Worm (Caenorhabditis elegans) whole organism, L1 larva: ENCODE measurements around the gene ivns-1.

ENCODE experiments used
- C04F5.9 ChIP-seq: sonication (generic microtip); optimal IDR thresholded peaks from 2 replicates; lab custom pipeline; 2016; ENCODE audit warnings: missing genetic modification characterization, missing compliant biosample characterization
- C34B4.2 ChIP-seq: sonication (generic microtip); optimal IDR thresholded peaks from 2 replicates; lab custom pipeline; 2017; ENCODE audit warnings: mild to moderate bottlenecking, missing genetic modification characterization, missing compliant biosample characterization
- F16B12.6 ChIP-seq: fragments of 150-350 bp; optimal IDR thresholded peaks from 2 replicates; lab custom pipeline; 2014; ENCODE audit warnings: missing biosample characterization, missing genetic modification characterization
- Y116A8C.19 ChIP-seq: sonication (generic microtip); optimal IDR thresholded peaks from 2 replicates; lab custom pipeline; 2016; ENCODE audit warnings: missing compliant biosample characterization, missing genetic modification characterization, borderline replicate concordance
- aha-1 ChIP-seq: fragments of 150-350 bp; optimal IDR thresholded peaks from 2 replicates; lab custom pipeline; 2014; ENCODE audit warnings: missing biosample characterization, missing genetic modification characterization
- alr-1 ChIP-seq: fragments of 200-800 bp; sonication (Bioruptor generic); optimal IDR thresholded peaks from 2 replicates; lab custom pipeline; 2018; ENCODE audit warnings: borderline replicate concordance, mild to moderate bottlenecking, missing genetic modification characterization, missing compliant biosample characterization
- ama-1 ChIP-seq: fragments of 150-350 bp; optimal IDR thresholded peaks from 2 replicates; lab custom pipeline; 2014
- blmp-1 ChIP-seq: fragments of 150-350 bp; optimal IDR thresholded peaks from 2 replicates; lab custom pipeline; 2014; ENCODE audit warnings: missing biosample characterization, missing genetic modification characterization
- ceh-63 ChIP-seq: fragments of 200-800 bp; sonication (Bioruptor generic); optimal IDR thresholded peaks from 2 replicates; lab custom pipeline; 2018; ENCODE audit warnings: mild to moderate bottlenecking, missing genetic modification characterization, missing compliant biosample characterization
- ceh-88 ChIP-seq: fragments of 200-800 bp; sonication (Bioruptor generic); IDR thresholded peaks from 2 replicates; pipeline ENCODE4 v1.3.6; 2022; ENCODE audit warnings: missing genetic modification characterization, missing compliant biosample characterization
- ceh-90 ChIP-seq: sonication (generic microtip); optimal IDR thresholded peaks from 2 replicates; lab custom pipeline; 2016; ENCODE audit warnings: missing genetic modification characterization, missing compliant biosample characterization
- dsc-1 ChIP-seq: sonication (generic microtip); optimal IDR thresholded peaks from 2 replicates; lab custom pipeline; 2016; ENCODE audit warnings: mild to moderate bottlenecking, missing genetic modification characterization, missing compliant biosample characterization
- egl-13 ChIP-seq: sonication (generic microtip); optimal IDR thresholded peaks from 2 replicates; lab custom pipeline; 2016; ENCODE audit warnings: missing genotype, missing genetic modification reagents, missing genetic modification characterization, missing compliant biosample characterization
- egl-27 ChIP-seq, 2 experiments: fragments of 150-350 bp in 1 of 2; sonication (generic microtip); optimal IDR thresholded peaks; 3 replicates each; lab custom pipeline; 2017 to 2018; ENCODE audit warnings: missing biosample characterization in 2 of 2, missing genetic modification characterization in 2 of 2, missing genetic modification reagents in 2 of 2
- elt-2 ChIP-seq: sonication (generic microtip); optimal IDR thresholded peaks from 2 replicates; lab custom pipeline; 2016; ENCODE audit warnings: missing genetic modification characterization, mild to moderate bottlenecking, inconsistent platforms, missing compliant biosample characterization, missing genetic modification reagents
- elt-3 ChIP-seq, 6 experiments: fragments of 150-350 bp in 1 of 6; sonication (generic microtip); optimal IDR thresholded peaks; 2 replicates each; lab custom pipeline; 2017 to 2018; ENCODE audit warnings: missing biosample characterization in 6 of 6, missing genetic modification characterization in 6 of 6, inconsistent platforms in 1 of 6
- fkh-10 ChIP-seq: sonication (generic microtip); optimal IDR thresholded peaks from 2 replicates; lab custom pipeline; 2017; ENCODE audit warnings: missing biosample characterization, missing genetic modification reagents, missing genetic modification characterization
- fkh-8 ChIP-seq: sonication (generic microtip); optimal IDR thresholded peaks from 2 replicates; lab custom pipeline; 2016; ENCODE audit warnings: mild to moderate bottlenecking, missing genetic modification characterization, missing compliant biosample characterization
- fos-1 ChIP-seq: fragments of 150-350 bp; optimal IDR thresholded peaks from 2 replicates; lab custom pipeline; 2014; ENCODE audit warnings: missing biosample characterization, missing genetic modification characterization
- grh-1 ChIP-seq: fragments of 200-800 bp; sonication (Bioruptor generic); IDR thresholded peaks from 2 replicates; pipeline ENCODE4 v1.3.6; 2022; ENCODE audit warnings: missing genetic modification reagents, missing genetic modification characterization, missing compliant biosample characterization
- hlh-17 ChIP-seq: fragments of 200-800 bp; sonication (Bioruptor generic); optimal IDR thresholded peaks from 2 replicates; lab custom pipeline; 2018; ENCODE audit warnings: missing genetic modification characterization, mild to moderate bottlenecking, missing compliant biosample characterization, moderate library complexity, borderline replicate concordance
- hpl-2 ChIP-seq: fragments of 150-350 bp; optimal IDR thresholded peaks from 2 replicates; lab custom pipeline; 2014; ENCODE audit warnings: missing biosample characterization, missing genetic modification reagents, missing genetic modification characterization
- irx-1 ChIP-seq: sonication (generic microtip); optimal IDR thresholded peaks from 2 replicates; lab custom pipeline; 2016; ENCODE audit warnings: missing genetic modification characterization, missing compliant biosample characterization
- lin-13 ChIP-seq: fragments of 150-350 bp; optimal IDR thresholded peaks from 2 replicates; lab custom pipeline; 2014; ENCODE audit warnings: missing biosample characterization, missing genetic modification reagents, missing genetic modification characterization
- lin-15B ChIP-seq: fragments of 150-350 bp; sonication (generic microtip); optimal IDR thresholded peaks from 3 replicates; lab custom pipeline; 2014; ENCODE audit warnings: missing biosample characterization, missing genetic modification characterization
- lin-35 ChIP-seq, 2 experiments: fragments of 150-350 bp; optimal IDR thresholded peaks; 2 replicates each; lab custom pipeline; 2014; ENCODE audit warnings: missing biosample characterization in 2 of 2, missing genetic modification characterization in 2 of 2, missing genetic modification reagents in 2 of 2
- lin-39 ChIP-seq: fragments of 150-350 bp; optimal IDR thresholded peaks from 2 replicates; lab custom pipeline; 2014; ENCODE audit warnings: missing biosample characterization, missing genetic modification reagents, missing genetic modification characterization
- lir-3 ChIP-seq: sonication (generic microtip); optimal IDR thresholded peaks from 2 replicates; lab custom pipeline; 2016; ENCODE audit warnings: mild to moderate bottlenecking, missing genetic modification characterization, moderate library complexity, missing compliant biosample characterization; ENCODE audit not compliant: poor library complexity
- mdl-1 ChIP-seq, 2 experiments: fragments of 150-350 bp; optimal IDR thresholded peaks; 2 replicates each; lab custom pipeline; 2014 to 2017; ENCODE audit warnings: missing biosample characterization in 2 of 2, missing genetic modification characterization in 2 of 2, inconsistent platforms in 1 of 2
- mep-1 ChIP-seq: fragments of 150-350 bp; optimal IDR thresholded peaks from 2 replicates; lab custom pipeline; 2014; ENCODE audit warnings: missing biosample characterization, missing genetic modification characterization
- nhr-11 ChIP-seq: fragments of 150-350 bp; optimal IDR thresholded peaks from 2 replicates; lab custom pipeline; 2014; ENCODE audit warnings: missing biosample characterization, missing genetic modification characterization
- nhr-20 ChIP-seq: sonication (generic microtip); optimal IDR thresholded peaks from 2 replicates; lab custom pipeline; 2016; ENCODE audit warnings: mild to moderate bottlenecking, missing genetic modification characterization, missing compliant biosample characterization
- nhr-28 ChIP-seq: fragments of 150-350 bp; optimal IDR thresholded peaks from 2 replicates; lab custom pipeline; 2014; ENCODE audit warnings: missing biosample characterization, missing genetic modification characterization
- nhr-47 ChIP-seq: sonication (generic microtip); optimal IDR thresholded peaks from 2 replicates; lab custom pipeline; 2016; ENCODE audit warnings: mild to moderate bottlenecking, missing genetic modification characterization, moderate library complexity, missing compliant biosample characterization
- nhr-76 ChIP-seq: sonication (generic microtip); optimal IDR thresholded peaks from 2 replicates; lab custom pipeline; 2017; ENCODE audit warnings: missing biosample characterization, missing genetic modification characterization
- nhr-84 ChIP-seq: sonication (generic microtip); optimal IDR thresholded peaks from 2 replicates; lab custom pipeline; 2017; ENCODE audit warnings: missing biosample characterization, missing genetic modification characterization
- nhr-90 ChIP-seq: sonication (generic microtip); optimal IDR thresholded peaks from 2 replicates; lab custom pipeline; 2016; ENCODE audit warnings: mild to moderate bottlenecking, missing genetic modification characterization, missing compliant biosample characterization; ENCODE audit not compliant: poor library complexity
- pag-3 ChIP-seq: sonication (generic microtip); optimal IDR thresholded peaks from 2 replicates; lab custom pipeline; 2017; ENCODE audit warnings: missing genetic modification characterization, mild to moderate bottlenecking, missing compliant biosample characterization, antibody characterized with exemption, borderline replicate concordance; ENCODE audit not compliant: insufficient read depth
- pax-3 ChIP-seq: fragments of 200-800 bp; sonication (Bioruptor generic); optimal IDR thresholded peaks from 2 replicates; lab custom pipeline; 2018; ENCODE audit warnings: mild to moderate bottlenecking, missing genetic modification characterization, moderate library complexity, missing compliant biosample characterization
- snpc-4 ChIP-seq: fragments of 150-350 bp; optimal IDR thresholded peaks from 2 replicates; lab custom pipeline; 2014; ENCODE audit warnings: missing biosample characterization, missing genetic modification characterization
- snu-23 ChIP-seq: sonication (generic microtip); optimal IDR thresholded peaks from 2 replicates; lab custom pipeline; 2016; ENCODE audit warnings: missing genetic modification characterization, missing compliant biosample characterization
- sptf-1 ChIP-seq: fragments of 150-350 bp; optimal IDR thresholded peaks from 2 replicates; lab custom pipeline; 2014; ENCODE audit warnings: missing biosample characterization, missing genetic modification characterization
- sup-37 ChIP-seq: fragments of 200-800 bp; sonication (Bioruptor generic); optimal IDR thresholded peaks from 2 replicates; lab custom pipeline; 2018; ENCODE audit warnings: mild to moderate bottlenecking, missing genetic modification characterization, missing compliant biosample characterization
- swsn-7 ChIP-seq: sonication (generic microtip); optimal IDR thresholded peaks from 2 replicates; lab custom pipeline; 2016; ENCODE audit warnings: missing genetic modification characterization, missing compliant biosample characterization
- tbx-2 ChIP-seq: sonication (generic microtip); optimal IDR thresholded peaks from 2 replicates; lab custom pipeline; 2016; ENCODE audit warnings: missing genetic modification characterization, missing compliant biosample characterization
- tlp-1 ChIP-seq: fragments of 150-350 bp; optimal IDR thresholded peaks from 2 replicates; lab custom pipeline; 2014; ENCODE audit warnings: missing biosample characterization, missing genetic modification characterization
- unc-130 ChIP-seq: fragments of 150-350 bp; optimal IDR thresholded peaks from 2 replicates; lab custom pipeline; 2017; ENCODE audit warnings: missing biosample characterization, missing genetic modification characterization, inconsistent platforms
- unc-62 ChIP-seq: fragments of 150-350 bp; optimal IDR thresholded peaks from 2 replicates; lab custom pipeline; 2014; ENCODE audit warnings: missing biosample characterization, missing genetic modification reagents, missing genetic modification characterization
- unc-86 ChIP-seq: sonication (generic microtip); optimal IDR thresholded peaks from 2 replicates; lab custom pipeline; 2016; ENCODE audit warnings: missing genetic modification characterization, missing compliant biosample characterization
- unc-98 ChIP-seq: fragments of 200-800 bp; sonication (Bioruptor generic); IDR thresholded peaks from 2 replicates; pipeline ENCODE4 v1.3.6; 2022; ENCODE audit warnings: missing genetic modification characterization, missing compliant biosample characterization
- zag-1 ChIP-seq: fragments of 150-350 bp; optimal IDR thresholded peaks from 2 replicates; lab custom pipeline; 2014; ENCODE audit warnings: missing biosample characterization, missing genetic modification characterization
- zip-4 ChIP-seq: fragments of 200-800 bp; sonication (Bioruptor generic); optimal IDR thresholded peaks from 2 replicates; lab custom pipeline; 2018; ENCODE audit warnings: mild to moderate bottlenecking, missing genetic modification characterization, moderate library complexity, missing compliant biosample characterization
- ztf-11 ChIP-seq, 2 experiments: sonication (generic microtip); optimal IDR thresholded peaks; 2 replicates each; lab custom pipeline; 2016 to 2017; ENCODE audit warnings: missing genetic modification characterization in 2 of 2, missing biosample characterization in 1 of 2, missing compliant biosample characterization in 1 of 2

The ivns-1 gene

DNA sequence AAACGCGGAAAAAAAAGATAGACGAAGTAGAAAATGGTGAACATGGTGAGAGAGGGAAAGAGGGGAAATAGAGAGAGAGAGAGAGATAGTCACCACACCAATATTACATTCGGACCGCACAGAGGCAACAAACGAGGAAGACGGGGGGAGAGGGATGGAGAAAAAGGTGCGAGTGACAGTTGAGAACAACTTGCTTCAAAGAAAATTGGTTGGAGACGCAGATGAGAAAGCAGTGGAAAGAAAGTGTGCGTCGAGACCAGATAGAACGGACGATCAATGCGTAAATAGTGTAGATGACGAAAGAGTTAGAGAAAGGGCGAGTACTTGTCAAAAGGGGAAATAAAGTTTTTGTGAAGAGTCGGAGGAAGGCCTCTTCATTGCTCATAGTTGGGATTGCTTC is 36.2 kb upstream of the ivns-1 start:
- TF ChIP-seq unc-130 (tag; lab: Kevin White, UChicago), result no peak
- no peak for TF ChIP-seq hpl-2
- no peak for TF ChIP-seq pag-3
- TF ChIP-seq unc-62 (GFP tag; lab: Kevin White, UChicago), result no peak
- TF ChIP-seq sup-37 (GFP tag; lab: Kevin White, UChicago), result no peak
- no peak for TF ChIP-seq unc-98 (GFP tag; lab: Robert Waterston, UW)
- no peak for TF ChIP-seq grh-1 (GFP tag; lab: Robert Waterston, UW)
- no peak for TF ChIP-seq alr-1 (tag; lab: Kevin White, UChicago)
- peak; percentile 86 for TF ChIP-seq egl-13 (tag; lab: Kevin White, UChicago)
- TF ChIP-seq ceh-63 (GFP tag; lab: Kevin White, UChicago), result no peak
- TF ChIP-seq irx-1 (tag; lab: Kevin White, UChicago), result peak; percentile 47
- peak; percentile 77 for TF ChIP-seq blmp-1
- peak; percentile 59 for TF ChIP-seq dsc-1 (tag; lab: Kevin White, UChicago)
- TF ChIP-seq nhr-28, result no peak
- no peak for TF ChIP-seq zag-1 (tag; lab: Kevin White, UChicago)
- TF ChIP-seq lir-3 (tag; lab: Kevin White, UChicago), result peak; percentile 25
- TF ChIP-seq nhr-90 (tag; lab: Kevin White, UChicago), result peak; percentile 77
- peak; percentile 34 for TF ChIP-seq snpc-4 (tag; lab: Kevin White, UChicago)
- peak; percentile 21 for TF ChIP-seq zip-4 (GFP tag; lab: Kevin White, UChicago)
- TF ChIP-seq mep-1 (tag; lab: Kevin White, UChicago), result peak; percentile 92
- no peak for TF ChIP-seq aha-1
- TF ChIP-seq fkh-10 (GFP tag; lab: Kevin White, UChicago), result peak; percentile 84
- peak; percentile 90 for TF ChIP-seq swsn-7 (tag; lab: Kevin White, UChicago)
- no peak for TF ChIP-seq nhr-76
- TF ChIP-seq nhr-84, result no peak
- peak; percentile 94 for TF ChIP-seq snu-23 (GFP tag; lab: Kevin White, UChicago)
- TF ChIP-seq tbx-2 (tag; lab: Kevin White, UChicago), result peak; percentile 88
- TF ChIP-seq Y116A8C.19, result no peak
- TF ChIP-seq elt-3 (tag; optimal IDR thresholded peaks at IDR 0.05; lab: Kevin White, UChicago), result peak in 2 of 6 experiments; percentile 31 to 63
- TF ChIP-seq lin-13, result peak; percentile 29
- TF ChIP-seq pax-3, result no peak
- no peak for TF ChIP-seq C34B4.2
- peak in 1 of 2 experiments; percentile 82 for TF ChIP-seq mdl-1 (tag; optimal IDR thresholded peaks at IDR 0.05; lab: Kevin White, UChicago)
- peak; percentile 34 for TF ChIP-seq fos-1 (tag; lab: Kevin White, UChicago)
- TF ChIP-seq unc-86 (tag; lab: Kevin White, UChicago), result peak; percentile 68
- peak; percentile 31; the same call in 1 of the 2 replicates for TF ChIP-seq ceh-88 (GFP tag; lab: Robert Waterston, UW)
- TF ChIP-seq elt-2 (tag; lab: Kevin White, UChicago), result peak; percentile 3
- TF ChIP-seq C04F5.9 (tag; lab: Kevin White, UChicago), result no peak
- peak; percentile 18 for TF ChIP-seq nhr-11 (tag; lab: Kevin White, UChicago)
- TF ChIP-seq tlp-1, result no peak
- peak; percentile 18 for TF ChIP-seq lin-15B (tag; lab: Kevin White, UChicago)
- no peak for TF ChIP-seq sptf-1 (tag; lab: Kevin White, UChicago)
- no peak for TF ChIP-seq ceh-90 (tag; lab: Kevin White, UChicago)
- peak; percentile 81 for TF ChIP-seq nhr-47 (tag; lab: Kevin White, UChicago)
- peak; percentile 93 for TF ChIP-seq nhr-20
- TF ChIP-seq hlh-17 (GFP tag; lab: Kevin White, UChicago), result no peak
- no peak for TF ChIP-seq ztf-11 (tag; optimal IDR thresholded peaks at IDR 0.05; lab: Kevin White, UChicago)
- no peak for TF ChIP-seq ama-1 (lab: Kevin White, UChicago)
- peak; percentile 73 for TF ChIP-seq fkh-8 (tag; lab: Kevin White, UChicago)
- TF ChIP-seq lin-39 (tag; lab: Kevin White, UChicago), result no peak
- TF ChIP-seq egl-27 (tag; optimal IDR thresholded peaks at IDR 0.05; lab: Kevin White, UChicago), result peak; percentile 10 to 78
- TF ChIP-seq lin-35 (GFP tag; optimal IDR thresholded peaks at IDR 0.05; lab: Kevin White, UChicago), result peak; percentile 56 to 68
- TF ChIP-seq F16B12.6, result no peak
